Worm (Caenorhabditis elegans) whole organism, L4/young adult: ENCODE data around the gene T26H5.9.

Source experiments
- W03F9.2 ChIP-seq: fragments of 150-350 bp; optimal IDR thresholded peaks from 2 replicates; lab custom pipeline; 2014; ENCODE audit warnings: missing biosample characterization, missing genetic modification characterization
- him-1 ChIP-seq: sonication (generic microtip); optimal IDR thresholded peaks from 2 replicates; lab custom pipeline; 2016; ENCODE audit warnings: missing genotype, missing genetic modification reagents, missing genetic modification characterization, missing compliant biosample characterization

- no peak for TF ChIP-seq him-1 (tag; lab: Kevin White, UChicago)
- no peak for TF ChIP-seq W03F9.2 (tag; lab: Kevin White, UChicago)
These were observed 47.6 kb upstream of the T26H5.9 start for ce11 chrV:15397139-15397538.
